Comparison of ENCODE assay signal across 4 fruit fly cellular contexts in the genomic region with DNA sequence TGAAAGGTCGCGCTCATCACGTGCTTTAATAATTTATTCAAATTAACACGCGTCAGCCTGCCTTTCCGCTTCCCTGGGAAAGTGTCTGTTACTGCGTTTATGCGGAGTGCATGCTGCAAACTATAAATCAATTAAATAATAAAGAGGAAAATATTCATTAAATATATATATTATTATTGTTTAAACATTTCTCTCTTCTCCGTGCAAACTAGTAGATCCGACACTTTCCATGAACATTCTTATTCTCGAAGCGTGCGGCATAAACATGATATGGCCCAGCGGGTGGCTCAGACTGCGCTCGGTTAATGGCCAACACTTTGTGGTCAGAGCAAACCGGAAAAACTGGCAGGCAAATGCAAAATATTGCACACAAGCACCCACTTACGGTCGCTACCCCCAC.
TF ChIP-seq lines count a peak whose summit lies in the region.

No protein-coding gene starts in this region.

- TF ChIP-seq CTCF in whole organism, embryonic (GFP tag; optimal IDR thresholded peaks at IDR 0.05; lab: Kevin White, UChicago) = no peak

TF ChIP-seq in whole organism, embryonic, 481 proteins besides CTCF, POLR2A, EP300 and RAD21:
- TF ChIP-seq ham (GFP tag; IDR thresholded peaks at IDR 0.05; lab: Robert Waterston, UW) (no peak), zen (tag; optimal IDR thresholded peaks at IDR 0.05; lab: Kevin White, UChicago) (peak; percentile 5), Ptx1 (GFP tag; IDR thresholded peaks at IDR 0.05; lab: Robert Waterston, UW) (0 out of 2 replicates have a peak, but pooled peaks have one; percentile 10)

TF ChIP-seq in whole organism, prepupa, 60 proteins besides CTCF, POLR2A, EP300 and RAD21 (continues in another document):
- TF ChIP-seq CG11762 (GFP tag; optimal IDR thresholded peaks at IDR 0.05; lab: Kevin White, UChicago; ENCODE audit: insufficient read depth) = no peak
- TF ChIP-seq spab (GFP tag; optimal IDR thresholded peaks at IDR 0.05; lab: Kevin White, UChicago) = no peak
- TF ChIP-seq topi (GFP tag; optimal IDR thresholded peaks at IDR 0.05; lab: Kevin White, UChicago) = no peak
- no peak for TF ChIP-seq fkh (GFP tag; optimal IDR thresholded peaks at IDR 0.05; lab: Kevin White, UChicago)
- no peak for TF ChIP-seq dsx (GFP tag; optimal IDR thresholded peaks at IDR 0.05; lab: Kevin White, UChicago; ENCODE audit: poor library complexity, severe bottlenecking)
- TF ChIP-seq CG34406 (GFP tag; optimal IDR thresholded peaks at IDR 0.05; lab: Kevin White, UChicago) = no peak
- TF ChIP-seq OdsH (GFP tag; optimal IDR thresholded peaks at IDR 0.05; lab: Kevin White, UChicago) = no peak
- TF ChIP-seq lz (GFP tag; optimal IDR thresholded peaks at IDR 0.05; lab: Kevin White, UChicago) = no peak
- no peak for TF ChIP-seq Gug (GFP tag; IDR thresholded peaks at IDR 0.05; lab: Robert Waterston, UW)
- peak; percentile 7 for TF ChIP-seq CG3919 (GFP tag; optimal IDR thresholded peaks at IDR 0.05; lab: Kevin White, UChicago)
- no peak for TF ChIP-seq Met (GFP tag; optimal IDR thresholded peaks at IDR 0.05; lab: Kevin White, UChicago)
- TF ChIP-seq CG15336 (GFP tag; IDR thresholded peaks at IDR 0.05; lab: Robert Waterston, UW) = 0 out of 2 replicates have a peak, but pooled peaks have one; percentile 31
- TF ChIP-seq CG16779 (tag; optimal IDR thresholded peaks at IDR 0.05; lab: Kevin White, UChicago) = no peak
- 0 out of 3 replicates have a peak, but pooled peaks have one; percentile 24 for TF ChIP-seq CG8119 (GFP tag; IDR thresholded peaks at IDR 0.05; lab: Robert Waterston, UW)
- TF ChIP-seq CG1621 (tag; optimal IDR thresholded peaks at IDR 0.05; lab: Kevin White, UChicago) = no peak
- TF ChIP-seq achi (GFP tag; optimal IDR thresholded peaks at IDR 0.05; lab: Kevin White, UChicago) = no peak
- no peak for TF ChIP-seq Eip78C (GFP tag; lab: Kevin White, UChicago)
- TF ChIP-seq CG8632 (GFP tag; optimal IDR thresholded peaks at IDR 0.05; lab: Kevin White, UChicago) = no peak
- no peak for TF ChIP-seq salr (GFP tag; optimal IDR thresholded peaks at IDR 0.05; lab: Kevin White, UChicago)
- peak; percentile 22 for TF ChIP-seq CG4318 (GFP tag; optimal IDR thresholded peaks at IDR 0.05; lab: Kevin White, UChicago)
- no peak for TF ChIP-seq CG31627 (GFP tag; optimal IDR thresholded peaks at IDR 0.05; lab: Kevin White, UChicago)
- TF ChIP-seq CG8319 (GFP tag; optimal IDR thresholded peaks at IDR 0.05; lab: Kevin White, UChicago) = no peak
- no peak for TF ChIP-seq Eip93F (GFP tag; optimal IDR thresholded peaks at IDR 0.05; lab: Kevin White, UChicago)
- no peak for TF ChIP-seq CG6854 (GFP tag; optimal IDR thresholded peaks at IDR 0.05; lab: Kevin White, UChicago)
- no peak for TF ChIP-seq CG6276 (GFP tag; optimal IDR thresholded peaks at IDR 0.05; lab: Kevin White, UChicago)
- no peak for TF ChIP-seq Hr4 (GFP tag; optimal IDR thresholded peaks at IDR 0.05; lab: Kevin White, UChicago)
- TF ChIP-seq CG10631 (GFP tag; optimal IDR thresholded peaks at IDR 0.05; lab: Kevin White, UChicago) = no peak
- no peak for TF ChIP-seq esn (GFP tag; optimal IDR thresholded peaks at IDR 0.05; lab: Kevin White, UChicago)

TF ChIP-seq in whole organism, pupa, 21 proteins besides CTCF, POLR2A, EP300 and RAD21:
- TF ChIP-seq fd96Ca (GFP tag; IDR thresholded peaks at IDR 0.05; lab: Robert Waterston, UW) (peak; percentile 55; the same call in 2 of the 3 replicates), CG8159 (tag; optimal IDR thresholded peaks at IDR 0.05; lab: Kevin White, UChicago) (peak; percentile 3), CG13204 (GFP tag; optimal IDR thresholded peaks at IDR 0.05; lab: Kevin White, UChicago) (no peak), Pif1B (GFP tag; optimal IDR thresholded peaks at IDR 0.05; lab: Kevin White, UChicago) (no peak), CG12605 (GFP tag; IDR thresholded peaks at IDR 0.05; lab: Robert Waterston, UW) (peak; percentile 22; the same call in 1 of the 2 replicates), Ets98B (GFP tag; IDR thresholded peaks at IDR 0.05; lab: Robert Waterston, UW) (peak; percentile 18; the same call in 1 of the 2 replicates), gl (tag; optimal IDR thresholded peaks at IDR 0.05; lab: Kevin White, UChicago) (no peak), CG4496 (GFP tag; IDR thresholded peaks at IDR 0.05; lab: Robert Waterston, UW) (peak; percentile 58; the same call in 2 of the 3 replicates), CG14655 (GFP tag; optimal IDR thresholded peaks at IDR 0.05; lab: Kevin White, UChicago) (peak; percentile 52)
TF ChIP-seq in whole organism, pupa: peak in this region for 6.

TF ChIP-seq in whole organism, wandering third instar larva, 38 proteins besides CTCF, POLR2A, EP300 and RAD21:
- no peak for TF ChIP-seq Jra (GFP tag; optimal IDR thresholded peaks at IDR 0.05; lab: Kevin White, UChicago)
- TF ChIP-seq HLH106 (tag; optimal IDR thresholded peaks at IDR 0.05; lab: Kevin White, UChicago) = peak; percentile 2
TF ChIP-seq in whole organism, wandering third instar larva: peak in this region for 1.
